Worm (Caenorhabditis elegans): ENCODE data around the gene cima-1.

Gene cima-1

DNA sequence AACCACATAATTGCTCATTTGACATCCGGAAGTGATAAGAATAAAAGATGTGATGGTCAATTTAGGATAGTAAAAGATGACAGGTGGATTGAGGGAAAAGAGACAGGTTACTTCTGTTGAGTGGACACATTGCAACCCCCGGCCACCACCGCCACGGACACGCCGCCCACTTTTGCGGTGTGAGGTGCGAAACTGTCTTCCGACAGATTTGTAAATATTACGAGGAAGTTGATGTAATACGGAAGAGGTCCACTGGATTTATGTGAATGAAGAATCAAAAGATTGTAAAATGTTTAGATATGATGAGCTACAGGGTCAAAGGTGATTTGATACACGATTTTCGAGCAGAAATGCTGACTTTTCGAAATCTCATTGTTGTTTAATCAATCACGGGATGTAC lies 21.6 kb downstream of the cima-1 start, which contains the start of gene C08G9.2:
TSS of gene C08G9.2 (minus strand) at position 101 of the 400 bp plus-strand sequence.
- no peak for TF ChIP-seq sea-1 (GFP tag; conservative IDR thresholded peaks at IDR 0.05)
- TF ChIP-seq pes-1 (GFP tag; IDR thresholded peaks at IDR 0.05) = no peak
- no peak for TF ChIP-seq scrt-1 (GFP tag; IDR thresholded peaks at IDR 0.05)
- TF ChIP-seq aly-1 (tag; optimal IDR thresholded peaks at IDR 0.05) = no peak
- TF ChIP-seq ama-1 (optimal IDR thresholded peaks at IDR 0.05) = no peak
- no peak for TF ChIP-seq ets-7 (tag; optimal IDR thresholded peaks at IDR 0.05)
- no peak for TF ChIP-seq hmg-4 (GFP tag; optimal IDR thresholded peaks at IDR 0.05)
- TF ChIP-seq tbx-37 (GFP tag; conservative IDR thresholded peaks at IDR 0.05) = no peak
- no peak for TF ChIP-seq ceh-13 (GFP tag; optimal IDR thresholded peaks at IDR 0.05)
- TF ChIP-seq ceh-36 (tag; optimal IDR thresholded peaks at IDR 0.05) = no peak
- no peak for TF ChIP-seq flt-1 (GFP tag; IDR thresholded peaks at IDR 0.05)
- no peak for TF ChIP-seq tra-4 (tag; optimal IDR thresholded peaks at IDR 0.05)
- TF ChIP-seq hmbx-1 (tag; optimal IDR thresholded peaks at IDR 0.05) = no peak
- no peak for TF ChIP-seq hnd-1 (tag; optimal IDR thresholded peaks at IDR 0.05)
- no peak for TF ChIP-seq F13C5.2 (tag; optimal IDR thresholded peaks at IDR 0.05)
- TF ChIP-seq tbx-11 (GFP tag; IDR thresholded peaks at IDR 0.05) = no peak
- no peak for TF ChIP-seq B0310.2 (tag; optimal IDR thresholded peaks at IDR 0.05)

DNA sequence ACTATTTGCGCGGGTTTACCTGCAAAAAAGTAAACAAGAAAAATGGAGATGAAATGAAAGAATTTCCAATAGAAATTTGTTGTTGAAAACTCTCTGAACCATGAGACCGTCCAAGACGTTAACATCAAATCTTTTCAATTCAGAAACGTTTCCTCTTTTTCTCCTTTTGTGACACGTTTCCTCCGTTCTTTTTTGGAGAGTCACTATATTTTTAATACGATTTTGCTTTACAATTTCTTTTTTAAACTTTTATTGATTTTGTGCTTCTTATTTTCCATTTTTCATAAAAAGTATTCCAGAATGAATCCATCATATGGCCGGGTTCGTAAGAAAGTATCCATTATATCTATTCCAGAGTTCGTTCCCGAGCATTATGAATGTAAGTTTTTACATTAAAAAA lies 23.6 kb downstream of the cima-1 start, which contains the start of gene itr-1:
TSS of gene itr-1 (plus strand) at position 301 of the 400 bp plus-strand sequence.
- no peak for TF ChIP-seq F13C5.2 (tag; optimal IDR thresholded peaks at IDR 0.05)
- no peak for TF ChIP-seq hmg-4 (GFP tag; optimal IDR thresholded peaks at IDR 0.05)
- no peak for TF ChIP-seq tbx-37 (GFP tag; conservative IDR thresholded peaks at IDR 0.05)
- TF ChIP-seq aly-1 (tag; optimal IDR thresholded peaks at IDR 0.05) = no peak
- no peak for TF ChIP-seq tra-4 (tag; optimal IDR thresholded peaks at IDR 0.05)
- no peak for TF ChIP-seq tbx-11 (GFP tag; IDR thresholded peaks at IDR 0.05)
- TF ChIP-seq ceh-36 (tag; optimal IDR thresholded peaks at IDR 0.05) = no peak
- TF ChIP-seq hmbx-1 (tag; optimal IDR thresholded peaks at IDR 0.05) = no peak
- no peak for TF ChIP-seq ets-7 (tag; optimal IDR thresholded peaks at IDR 0.05)
- no peak for TF ChIP-seq pes-1 (GFP tag; IDR thresholded peaks at IDR 0.05)
- TF ChIP-seq flt-1 (GFP tag; IDR thresholded peaks at IDR 0.05) = no peak
- no peak for TF ChIP-seq sea-1 (GFP tag; conservative IDR thresholded peaks at IDR 0.05)

DNA sequence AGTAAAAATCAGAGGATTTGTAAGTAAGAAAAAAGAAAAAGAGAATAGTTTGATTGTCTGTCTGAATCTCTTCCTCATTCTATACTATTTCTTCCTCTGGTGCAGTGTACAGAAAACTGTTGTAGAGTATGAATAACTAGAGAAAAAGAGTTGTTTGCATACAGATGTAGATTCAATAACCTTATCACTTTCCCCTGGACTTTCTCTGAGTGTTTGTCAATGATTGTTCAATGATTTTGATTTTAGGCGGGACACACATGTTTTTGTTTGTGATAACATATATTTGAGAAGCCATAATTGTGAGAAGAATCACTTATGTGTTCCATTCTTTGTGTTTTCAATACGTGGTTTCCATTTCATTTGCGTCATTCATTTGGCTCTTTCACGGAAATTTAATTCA lies 27.9 kb downstream of the cima-1 start:
- TF ChIP-seq aly-1 (tag; optimal IDR thresholded peaks at IDR 0.05) (no peak), flt-1 (GFP tag; IDR thresholded peaks at IDR 0.05) (no peak), ceh-13 (GFP tag; optimal IDR thresholded peaks at IDR 0.05) (no peak), hmbx-1 (tag; optimal IDR thresholded peaks at IDR 0.05) (no peak), ets-7 (tag; optimal IDR thresholded peaks at IDR 0.05) (no peak), F13C5.2 (tag; optimal IDR thresholded peaks at IDR 0.05) (no peak), B0310.2 (tag; optimal IDR thresholded peaks at IDR 0.05) (no peak), hmg-4 (GFP tag; optimal IDR thresholded peaks at IDR 0.05) (no peak), scrt-1 (GFP tag; IDR thresholded peaks at IDR 0.05) (no peak)

DNA sequence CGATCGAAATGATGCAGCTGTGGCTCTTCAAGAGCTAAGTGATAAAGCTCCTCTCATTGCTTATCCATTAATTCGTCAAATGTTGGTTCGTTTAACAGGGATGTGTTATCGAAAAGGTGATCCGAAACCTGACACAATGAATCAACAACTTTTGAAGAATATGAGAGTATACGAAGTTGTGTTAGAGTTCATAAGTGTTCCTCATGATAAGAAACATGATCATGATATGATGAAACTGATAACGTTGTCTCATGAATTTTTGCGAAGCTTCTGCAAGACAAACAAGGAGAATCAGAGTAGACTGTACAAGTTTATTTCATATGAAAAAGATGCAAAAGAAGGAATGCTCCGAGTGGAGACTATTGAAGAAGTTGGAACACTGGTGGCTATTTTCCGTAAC lies 38.1 kb downstream of the cima-1 start:
- no peak for TF ChIP-seq hmbx-1 (tag; optimal IDR thresholded peaks at IDR 0.05)
- no peak for TF ChIP-seq hmg-4 (GFP tag; optimal IDR thresholded peaks at IDR 0.05)
- no peak for TF ChIP-seq pes-1 (GFP tag; IDR thresholded peaks at IDR 0.05)
- no peak for TF ChIP-seq hnd-1 (tag; optimal IDR thresholded peaks at IDR 0.05)
- TF ChIP-seq aly-1 (tag; optimal IDR thresholded peaks at IDR 0.05) = no peak
- no peak for TF ChIP-seq F13C5.2 (tag; optimal IDR thresholded peaks at IDR 0.05)
- no peak for TF ChIP-seq ceh-36 (tag; optimal IDR thresholded peaks at IDR 0.05)
- no peak for TF ChIP-seq sea-1 (GFP tag; conservative IDR thresholded peaks at IDR 0.05)
- no peak for TF ChIP-seq B0310.2 (tag; optimal IDR thresholded peaks at IDR 0.05)

DNA sequence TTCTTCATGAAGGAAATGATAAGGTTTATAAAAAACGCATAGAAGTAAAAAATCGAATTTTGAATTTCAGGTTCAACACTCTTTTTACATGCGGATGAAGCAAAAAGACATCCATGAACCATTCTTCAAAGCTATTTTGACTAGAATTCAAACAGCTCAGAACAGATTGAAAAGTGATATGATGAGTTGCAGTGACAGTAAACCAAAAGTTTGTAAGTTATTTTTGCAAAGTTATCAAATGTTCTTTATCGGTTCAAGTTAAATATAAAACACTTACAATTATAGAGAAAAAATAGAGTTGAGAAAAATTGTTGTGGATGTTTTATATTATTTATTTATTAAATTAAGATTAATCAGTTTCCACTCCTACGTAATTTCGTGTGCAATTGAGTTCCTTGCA lies 41.2 kb downstream of the cima-1 start:
- no peak for TF ChIP-seq ama-1 (optimal IDR thresholded peaks at IDR 0.05)
- no peak for TF ChIP-seq aly-1 (tag; optimal IDR thresholded peaks at IDR 0.05)
- TF ChIP-seq hmg-4 (GFP tag; optimal IDR thresholded peaks at IDR 0.05) = no peak
- TF ChIP-seq scrt-1 (GFP tag; IDR thresholded peaks at IDR 0.05) = no peak
- no peak for TF ChIP-seq tbx-11 (GFP tag; IDR thresholded peaks at IDR 0.05)
- no peak for TF ChIP-seq pes-1 (GFP tag; IDR thresholded peaks at IDR 0.05)
- no peak for TF ChIP-seq sea-1 (GFP tag; conservative IDR thresholded peaks at IDR 0.05)
- TF ChIP-seq hnd-1 (tag; optimal IDR thresholded peaks at IDR 0.05) = no peak
- no peak for TF ChIP-seq ets-7 (tag; optimal IDR thresholded peaks at IDR 0.05)
- TF ChIP-seq hmbx-1 (tag; optimal IDR thresholded peaks at IDR 0.05) = no peak

- TF ChIP-seq pes-1 (GFP tag; IDR thresholded peaks at IDR 0.05) = no peak
Measured at ce11 chrIV:7698320-7698719, 47.1 kb downstream of the cima-1 start, which contains the start of gene flp-13. TSS of gene flp-13 (minus strand) at chrIV:7698420.

All from whole organism, early embryonic.